Worm (Caenorhabditis elegans) whole organism, mixed stage, embryonic: ENCODE measurements around the gene nlp-35.

ENCODE experiments used
- M03D4.4 ChIP-seq: sonication (generic microtip); optimal IDR thresholded peaks from 2 replicates; lab custom pipeline; 2017; ENCODE audit warnings: mild to moderate bottlenecking, missing genetic modification characterization, missing compliant biosample characterization
- bed-3 ChIP-seq: fragments of 200-800 bp; sonication (Bioruptor generic); optimal IDR thresholded peaks from 3 replicates; lab custom pipeline; 2018; ENCODE audit warnings: mild to moderate bottlenecking, missing genetic modification characterization, moderate library complexity, missing compliant biosample characterization
- blmp-1 ChIP-seq: fragments of 150-350 bp; optimal IDR thresholded peaks from 2 replicates; lab custom pipeline; 2014; ENCODE audit warnings: missing biosample characterization, missing genetic modification characterization
- ceh-39 ChIP-seq: fragments of 150-350 bp; optimal IDR thresholded peaks from 2 replicates; lab custom pipeline; 2014; ENCODE audit warnings: missing biosample characterization, missing genetic modification characterization
- ceh-43 ChIP-seq: fragments of 200-800 bp; sonication (Bioruptor generic); optimal IDR thresholded peaks from 2 replicates; lab custom pipeline; 2018; ENCODE audit warnings: mild to moderate bottlenecking, missing genetic modification characterization, moderate library complexity, missing compliant biosample characterization
- ceh-83 ChIP-seq: fragments of 200-800 bp; sonication (Bioruptor generic); optimal IDR thresholded peaks from 2 replicates; lab custom pipeline; 2018; ENCODE audit warnings: mild to moderate bottlenecking, missing genetic modification characterization, missing compliant biosample characterization
- ces-1 ChIP-seq: fragments of 150-350 bp; optimal IDR thresholded peaks from 2 replicates; lab custom pipeline; 2014; ENCODE audit warnings: missing biosample characterization, missing genetic modification reagents, missing genetic modification characterization
- cnd-1 ChIP-seq: fragments of 200-800 bp; sonication (Bioruptor generic); optimal IDR thresholded peaks from 2 replicates; lab custom pipeline; 2018; ENCODE audit warnings: mild to moderate bottlenecking, missing genetic modification characterization, missing compliant biosample characterization
- hlh-1 ChIP-seq: fragments of 150-350 bp; optimal IDR thresholded peaks from 2 replicates; lab custom pipeline; 2014; ENCODE audit warnings: missing biosample characterization, missing genetic modification reagents, missing genetic modification characterization
- lin-13 ChIP-seq: fragments of 150-350 bp; optimal IDR thresholded peaks from 2 replicates; lab custom pipeline; 2014; ENCODE audit warnings: missing biosample characterization, missing genetic modification characterization
- lin-32 ChIP-seq: fragments of 200-800 bp; sonication (Bioruptor generic); optimal IDR thresholded peaks from 2 replicates; lab custom pipeline; 2018; ENCODE audit warnings: mild to moderate bottlenecking, missing genetic modification characterization, missing compliant biosample characterization
- lsy-2 ChIP-seq: fragments of 150-350 bp; optimal IDR thresholded peaks from 2 replicates; lab custom pipeline; 2014; ENCODE audit warnings: missing biosample characterization, missing genetic modification characterization
- mab-5 ChIP-seq: fragments of 150-350 bp; optimal IDR thresholded peaks from 2 replicates; lab custom pipeline; 2014; ENCODE audit warnings: missing biosample characterization, missing genetic modification characterization
- nhr-12 ChIP-seq: fragments of 150-350 bp; optimal IDR thresholded peaks from 2 replicates; lab custom pipeline; 2014; ENCODE audit warnings: missing biosample characterization, missing genetic modification characterization
- nhr-2 ChIP-seq: fragments of 150-350 bp; optimal IDR thresholded peaks from 2 replicates; lab custom pipeline; 2014; ENCODE audit warnings: missing biosample characterization, missing genetic modification characterization
- nhr-237 ChIP-seq: fragments of 150-350 bp; optimal IDR thresholded peaks from 2 replicates; lab custom pipeline; 2014; ENCODE audit warnings: missing biosample characterization, missing genetic modification characterization
- nhr-28 ChIP-seq: fragments of 150-350 bp; optimal IDR thresholded peaks from 2 replicates; lab custom pipeline; 2014; ENCODE audit warnings: missing biosample characterization, missing genetic modification characterization
- nhr-76 ChIP-seq: sonication (generic microtip); optimal IDR thresholded peaks from 2 replicates; lab custom pipeline; 2017; ENCODE audit warnings: missing biosample characterization, missing genetic modification characterization
- pha-4 ChIP-seq: fragments of 150-350 bp; optimal IDR thresholded peaks from 2 replicates; lab custom pipeline; 2018; ENCODE audit warnings: missing biosample characterization, missing genetic modification reagents, missing genetic modification characterization
- sem-2 ChIP-seq: fragments of 200-800 bp; sonication (Bioruptor generic); optimal IDR thresholded peaks from 2 replicates; lab custom pipeline; 2018; ENCODE audit warnings: mild to moderate bottlenecking, missing genetic modification characterization, missing compliant biosample characterization
- snpc-4 ChIP-seq: fragments of 150-350 bp; optimal IDR thresholded peaks from 2 replicates; lab custom pipeline; 2014; ENCODE audit warnings: missing biosample characterization, missing genetic modification characterization
- sptf-1 ChIP-seq: sonication (generic microtip); optimal IDR thresholded peaks from 2 replicates; lab custom pipeline; 2017; ENCODE audit warnings: mild to moderate bottlenecking, missing genetic modification characterization, moderate library complexity, missing compliant biosample characterization
- tbx-8 ChIP-seq: fragments of 200-800 bp; sonication (Bioruptor generic); optimal IDR thresholded peaks from 2 replicates; lab custom pipeline; 2018; ENCODE audit warnings: mild to moderate bottlenecking, missing genetic modification characterization, moderate library complexity, missing compliant biosample characterization
- unc-120 ChIP-seq: sonication (generic microtip); optimal IDR thresholded peaks from 2 replicates; lab custom pipeline; 2017; ENCODE audit warnings: missing genetic modification characterization, missing compliant biosample characterization; ENCODE audit not compliant: poor library complexity, severe bottlenecking
- unc-39 ChIP-seq: fragments of 150-350 bp; optimal IDR thresholded peaks from 2 replicates; lab custom pipeline; 2014; ENCODE audit warnings: missing biosample characterization, missing genetic modification characterization
- unc-62 ChIP-seq: fragments of 150-350 bp; optimal IDR thresholded peaks from 2 replicates; lab custom pipeline; 2014; ENCODE audit warnings: missing biosample characterization, missing genetic modification reagents, missing genetic modification characterization
- ztf-11 ChIP-seq: fragments of 150-350 bp; optimal IDR thresholded peaks from 2 replicates; lab custom pipeline; 2014; ENCODE audit warnings: missing biosample characterization, missing genetic modification characterization

nlp-35 gene

ce11 chrIV:9525682-9526416 lies 7.1 kb upstream of the nlp-35 start, which contains the start of gene elo-1:
TSS of gene elo-1 (plus strand) at chrIV:9526366.
- no peak for TF ChIP-seq unc-39 (tag; lab: Kevin White, UChicago)
- TF ChIP-seq hlh-1, result peak; percentile 10

ce11 chrIV:9524849-9525460 lies 6.2 kb upstream of the nlp-35 start, which contains the start of gene ndua-5:
TSS of gene ndua-5 (minus strand) at chrIV:9524899.
- peak; percentile 52 for TF ChIP-seq lsy-2 (tag; lab: Kevin White, UChicago)
- TF ChIP-seq nhr-76 (tag; lab: Kevin White, UChicago), result no peak
- no peak for TF ChIP-seq unc-120
- no peak for TF ChIP-seq blmp-1 (tag; lab: Kevin White, UChicago)
- TF ChIP-seq nhr-237, result peak; percentile 29
- peak; percentile 36 for TF ChIP-seq ces-1 (GFP tag; lab: Kevin White, UChicago)

ce11 chrIV:9523139-9523538 lies 4.4 kb upstream of the nlp-35 start:
- TF ChIP-seq sptf-1 (tag; lab: Kevin White, UChicago), result no peak
- no peak for TF ChIP-seq pha-4 (tag; lab: Kevin White, UChicago)
- TF ChIP-seq lin-32 (GFP tag; lab: Kevin White, UChicago), result no peak
- no peak for TF ChIP-seq sem-2 (GFP tag; lab: Kevin White, UChicago)
- no peak for TF ChIP-seq nhr-12 (tag; lab: Kevin White, UChicago)
- no peak for TF ChIP-seq ceh-39 (tag; lab: Kevin White, UChicago)
- no peak for TF ChIP-seq blmp-1 (tag; lab: Kevin White, UChicago)
- no peak for TF ChIP-seq nhr-28

DNA sequence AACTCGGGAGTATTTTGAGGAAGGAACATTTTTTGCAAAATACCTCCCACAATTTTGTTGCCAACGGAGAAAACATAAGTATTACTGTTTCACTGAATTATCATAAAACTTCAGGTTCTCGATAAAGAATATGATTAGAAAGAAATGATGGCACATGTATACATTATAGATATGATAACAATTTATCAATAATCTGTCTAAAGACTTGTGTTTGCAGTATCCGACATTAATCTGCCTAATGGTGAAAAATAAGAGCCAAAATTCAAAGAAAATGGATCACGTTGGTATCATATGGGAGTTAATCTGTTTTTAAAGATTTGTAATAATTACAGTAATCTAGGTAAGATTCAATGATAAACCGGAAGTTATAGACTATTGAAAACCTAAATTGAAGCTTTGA lies 1.9 kb upstream of the nlp-35 start:
- TF ChIP-seq cnd-1 (tag; lab: Kevin White, UChicago), result no peak
- no peak for TF ChIP-seq ces-1 (GFP tag; lab: Kevin White, UChicago)
- TF ChIP-seq M03D4.4, result no peak
- no peak for TF ChIP-seq nhr-2 (tag; lab: Kevin White, UChicago)
- no peak for TF ChIP-seq snpc-4 (tag; lab: Kevin White, UChicago)
- TF ChIP-seq lin-32 (GFP tag; lab: Kevin White, UChicago), result no peak
- no peak for TF ChIP-seq tbx-8 (GFP tag; lab: Kevin White, UChicago)
- no peak for TF ChIP-seq hlh-1
- no peak for TF ChIP-seq pha-4 (tag; lab: Kevin White, UChicago)
- no peak for TF ChIP-seq sem-2 (GFP tag; lab: Kevin White, UChicago)
- TF ChIP-seq blmp-1 (tag; lab: Kevin White, UChicago), result no peak
- no peak for TF ChIP-seq ceh-83 (GFP tag; lab: Kevin White, UChicago)
- no peak for TF ChIP-seq sptf-1 (tag; lab: Kevin White, UChicago)
- TF ChIP-seq lsy-2 (tag; lab: Kevin White, UChicago), result no peak
- TF ChIP-seq bed-3 (GFP tag; lab: Kevin White, UChicago), result no peak
- TF ChIP-seq, all 35 proteins: peak for 0

- TF ChIP-seq nhr-2 (tag; lab: Kevin White, UChicago) (no peak), ceh-43 (GFP tag; lab: Kevin White, UChicago) (no peak), lin-32 (GFP tag; lab: Kevin White, UChicago) (no peak), nhr-12 (tag; lab: Kevin White, UChicago) (no peak)
Observed at ce11 chrIV:9516831-9517230, 1.9 kb downstream of the nlp-35 start, which contains the start of gene C33A12.19. TSS of gene C33A12.19 (plus strand) at chrIV:9516999.

ce11 chrIV:9514132-9514531 lies 4.6 kb downstream of the nlp-35 start:
- TF ChIP-seq bed-3 (GFP tag; lab: Kevin White, UChicago) (no peak), nhr-76 (tag; lab: Kevin White, UChicago) (no peak), unc-62 (no peak), nhr-12 (tag; lab: Kevin White, UChicago) (no peak), sem-2 (GFP tag; lab: Kevin White, UChicago) (no peak), ceh-43 (GFP tag; lab: Kevin White, UChicago) (no peak), ces-1 (GFP tag; lab: Kevin White, UChicago) (no peak), lin-13 (tag; lab: Kevin White, UChicago) (no peak), ztf-11 (no peak), mab-5 (tag; lab: Kevin White, UChicago) (no peak), pha-4 (tag; lab: Kevin White, UChicago) (no peak)
